Worm (Caenorhabditis elegans) whole organism, L4 larva: ENCODE results near the gene skr-14.

Experiments used
- D1046.2 ChIP-seq: fragments of 200-800 bp; sonication (Bioruptor generic); IDR thresholded peaks from 2 replicates; pipeline ENCODE4 v1.3.6; 2022; ENCODE audit warnings: missing genetic modification characterization, missing compliant biosample characterization
- F26F4.8 ChIP-seq: fragments of 200-800 bp; sonication (Bioruptor generic); conservative IDR thresholded peaks from 2 replicates; pipeline ENCODE4 v1.3.6; 2022; ENCODE audit warnings: missing genetic modification characterization, missing compliant biosample characterization
- ZK337.2 ChIP-seq: fragments of 200-800 bp; sonication (Bioruptor generic); IDR thresholded peaks from 2 replicates; pipeline ENCODE4 v1.3.6; 2022; ENCODE audit warnings: missing genetic modification reagents, missing genetic modification characterization, missing compliant biosample characterization
- aha-1 ChIP-seq: fragments of 150-350 bp; peaks from one replicate; lab custom pipeline; 2014; ENCODE audit warnings: missing biosample characterization, missing genetic modification characterization
- ama-1 ChIP-seq: fragments of 150-350 bp; optimal IDR thresholded peaks from 2 replicates; lab custom pipeline; 2014; ENCODE audit warnings: inconsistent platforms, mixed read lengths
- ceh-28 ChIP-seq: fragments of 150-350 bp; optimal IDR thresholded peaks from 2 replicates; lab custom pipeline; 2014; ENCODE audit warnings: missing biosample characterization, missing genetic modification reagents, missing genetic modification characterization
- ceh-62 ChIP-seq: sonication (generic microtip); optimal IDR thresholded peaks from 2 replicates; lab custom pipeline; 2017; ENCODE audit warnings: missing biosample characterization, missing genetic modification characterization
- ces-1 ChIP-seq: fragments of 150-350 bp; sonication (generic microtip); optimal IDR thresholded peaks from 4 replicates; lab custom pipeline; 2014; ENCODE audit warnings: missing biosample characterization, missing genetic modification reagents, missing genetic modification characterization
- dmd-6 ChIP-seq: fragments of 200-800 bp; sonication (Bioruptor generic); IDR thresholded peaks from 2 replicates; pipeline ENCODE4 v1.3.6; 2022; ENCODE audit warnings: missing genetic modification reagents, missing genetic modification characterization, missing compliant biosample characterization
- dmd-8 ChIP-seq: fragments of 200-800 bp; sonication (Bioruptor generic); IDR thresholded peaks from 2 replicates; pipeline ENCODE4 v1.3.6; 2022; ENCODE audit warnings: missing genetic modification characterization, missing compliant biosample characterization
- dve-1 ChIP-seq: sonication (generic microtip); optimal IDR thresholded peaks from 2 replicates; lab custom pipeline; 2017; ENCODE audit warnings: antibody characterized with exemption, mild to moderate bottlenecking, missing genetic modification characterization, missing compliant biosample characterization; ENCODE audit not compliant: insufficient read depth
- egl-27 ChIP-seq: sonication (generic microtip); optimal IDR thresholded peaks from 3 replicates; lab custom pipeline; 2017; ENCODE audit warnings: missing biosample characterization, missing genetic modification reagents, missing genetic modification characterization
- fkh-10 ChIP-seq: fragments of 150-350 bp; optimal IDR thresholded peaks from 2 replicates; lab custom pipeline; 2014; ENCODE audit warnings: missing biosample characterization, missing genetic modification reagents, missing genetic modification characterization
- fos-1 ChIP-seq: fragments of 150-350 bp; optimal IDR thresholded peaks from 2 replicates; lab custom pipeline; 2014; ENCODE audit warnings: missing biosample characterization, missing genetic modification characterization
- gei-8 ChIP-seq: fragments of 200-800 bp; sonication (Bioruptor generic); optimal IDR thresholded peaks from 2 replicates; lab custom pipeline; 2018; ENCODE audit warnings: mild to moderate bottlenecking, missing genetic modification characterization, missing compliant biosample characterization
- hmg-1.1 ChIP-seq: fragments of 200-800 bp; sonication (Bioruptor generic); IDR thresholded peaks from 2 replicates; pipeline ENCODE4 v1.3.6; 2022; ENCODE audit warnings: missing genetic modification reagents, missing genetic modification characterization, missing compliant biosample characterization
- jun-1 ChIP-seq: fragments of 150-350 bp; optimal IDR thresholded peaks from 2 replicates; lab custom pipeline; 2014; ENCODE audit warnings: missing biosample characterization, missing genetic modification reagents, missing genetic modification characterization
- lin-38 ChIP-seq: fragments of 200-800 bp; sonication (Bioruptor generic); IDR thresholded peaks from 2 replicates; pipeline ENCODE4 v1.3.6; 2022; ENCODE audit warnings: missing genetic modification reagents, missing genetic modification characterization, missing compliant biosample characterization
- mdl-1 ChIP-seq, 2 experiments: fragments of 150-350 bp in 1 of 2; sonication (generic microtip) in 1 of 2; optimal IDR thresholded peaks; 2 replicates each; lab custom pipeline; 2014 to 2017; ENCODE audit warnings: missing biosample characterization in 2 of 2, missing genetic modification characterization in 2 of 2
- mdt-29 ChIP-seq: fragments of 200-800 bp; sonication (Bioruptor generic); IDR thresholded peaks from 2 replicates; pipeline ENCODE4 v1.3.6; 2022; ENCODE audit warnings: missing genetic modification reagents, missing genetic modification characterization, missing compliant biosample characterization
- mes-2 ChIP-seq: sonication (generic microtip); optimal IDR thresholded peaks from 2 replicates; lab custom pipeline; 2016; ENCODE audit warnings: missing genotype, mild to moderate bottlenecking, missing genetic modification characterization, missing compliant biosample characterization; ENCODE audit not compliant: poor library complexity, severe bottlenecking
- nhr-111 ChIP-seq: fragments of 200-800 bp; sonication (Bioruptor generic); optimal IDR thresholded peaks from 2 replicates; lab custom pipeline; 2018; ENCODE audit warnings: mild to moderate bottlenecking, missing genetic modification characterization, missing compliant biosample characterization
- nhr-28 ChIP-seq: fragments of 150-350 bp; optimal IDR thresholded peaks from 2 replicates; lab custom pipeline; 2014; ENCODE audit warnings: missing biosample characterization, missing genetic modification characterization
- nhr-41 ChIP-seq: fragments of 200-800 bp; sonication (Bioruptor generic); IDR thresholded peaks from 2 replicates; pipeline ENCODE4 v1.3.6; 2022; ENCODE audit warnings: missing genetic modification reagents, missing genetic modification characterization, missing compliant biosample characterization
- nhr-42 ChIP-seq: fragments of 200-800 bp; sonication (Bioruptor generic); IDR thresholded peaks from 2 replicates; pipeline ENCODE4 v1.3.6; 2022; ENCODE audit warnings: missing genetic modification characterization, missing compliant biosample characterization
- nhr-48 ChIP-seq: sonication (generic microtip); optimal IDR thresholded peaks from 2 replicates; lab custom pipeline; 2016; ENCODE audit warnings: mild to moderate bottlenecking, missing genetic modification characterization, missing compliant biosample characterization
- pqm-1 ChIP-seq: sonication (generic microtip); optimal IDR thresholded peaks from 2 replicates; lab custom pipeline; 2017; ENCODE audit warnings: missing biosample characterization, missing genetic modification characterization
- sdz-12 ChIP-seq: fragments of 200-800 bp; sonication (Bioruptor generic); optimal IDR thresholded peaks from 2 replicates; lab custom pipeline; 2018; ENCODE audit warnings: mild to moderate bottlenecking, missing genetic modification characterization, missing compliant biosample characterization
- set-16 ChIP-seq: fragments of 200-800 bp; sonication (Bioruptor generic); IDR thresholded peaks from 2 replicates; pipeline ENCODE4 v1.3.6; 2022; ENCODE audit warnings: missing genetic modification reagents, missing genetic modification characterization, missing compliant biosample characterization
- snpc-4 ChIP-seq: fragments of 150-350 bp; optimal IDR thresholded peaks from 2 replicates; lab custom pipeline; 2014; ENCODE audit warnings: missing biosample characterization, missing genetic modification characterization
- spr-1 ChIP-seq: sonication (generic microtip); optimal IDR thresholded peaks from 2 replicates; lab custom pipeline; 2016; ENCODE audit warnings: mild to moderate bottlenecking, missing genetic modification characterization, missing compliant biosample characterization
- spr-3 ChIP-seq: fragments of 200-800 bp; sonication (Bioruptor generic); optimal IDR thresholded peaks from 2 replicates; lab custom pipeline; 2018; ENCODE audit warnings: mild to moderate bottlenecking, missing genetic modification characterization, missing compliant biosample characterization
- tag-97 ChIP-seq: fragments of 200-800 bp; sonication (Bioruptor generic); IDR thresholded peaks from 2 replicates; pipeline ENCODE4 v1.3.6; 2022; ENCODE audit warnings: missing genetic modification characterization, missing compliant biosample characterization
- tra-1 ChIP-seq: fragments of 200-800 bp; sonication (Bioruptor generic); IDR thresholded peaks from 2 replicates; pipeline ENCODE4 v1.3.6; 2022; ENCODE audit warnings: missing genetic modification reagents, missing genetic modification characterization, missing compliant biosample characterization
- unc-62 ChIP-seq, 3 experiments: fragments of 150-350 bp in 1 of 3; sonication (generic microtip); optimal IDR thresholded peaks in 2 of 3; peaks in 1 of 3; 1 replicate in 1 of 3; 2 replicates in 2 of 3; lab custom pipeline; 2014 to 2017; ENCODE audit warnings: missing biosample characterization in 3 of 3, missing genetic modification characterization in 3 of 3, missing genetic modification reagents in 3 of 3, missing genotype in 1 of 3
- vab-7 ChIP-seq: fragments of 200-800 bp; sonication (Bioruptor generic); IDR thresholded peaks from 2 replicates; pipeline ENCODE4 v1.3.6; 2022; ENCODE audit warnings: missing genetic modification reagents, missing genetic modification characterization, missing compliant biosample characterization
- zfp-2 ChIP-seq: sonication (generic microtip); optimal IDR thresholded peaks from 2 replicates; lab custom pipeline; 2016; ENCODE audit warnings: mild to moderate bottlenecking, missing genetic modification characterization, missing compliant biosample characterization

Gene skr-14

ce11 chrV:4442749-4443381 lies 21.5 kb upstream of the skr-14 start, which contains the start of gene rft-1 (continued):
- peak; percentile 20; the same call in 1 of the 2 replicates for TF ChIP-seq dmd-6
- no peak for TF ChIP-seq dve-1 (tag; lab: Kevin White, UChicago)
- no peak for TF ChIP-seq nhr-48 (tag; lab: Kevin White, UChicago)
- TF ChIP-seq ZK337.2 (GFP tag; lab: Robert Waterston, UW): no peak
- no peak for TF ChIP-seq spr-3 (GFP tag; lab: Kevin White, UChicago)
- no peak for TF ChIP-seq jun-1 (tag; lab: Kevin White, UChicago)
- no peak for TF ChIP-seq F26F4.8
- TF ChIP-seq egl-27: no peak

ce11 chrV:4437215-4437614 lies 15.8 kb upstream of the skr-14 start:
- TF ChIP-seq fos-1 (tag; lab: Kevin White, UChicago) (no peak), unc-62 (GFP tag; optimal IDR thresholded peaks at IDR 0.05 in 1 of 2; lab: Kevin White, UChicago) (peak in 1 of 2 experiments; percentile 84), unc-62 (tag; optimal IDR thresholded peaks at IDR 0.05; lab: Kevin White, UChicago) (no peak)

DNA sequence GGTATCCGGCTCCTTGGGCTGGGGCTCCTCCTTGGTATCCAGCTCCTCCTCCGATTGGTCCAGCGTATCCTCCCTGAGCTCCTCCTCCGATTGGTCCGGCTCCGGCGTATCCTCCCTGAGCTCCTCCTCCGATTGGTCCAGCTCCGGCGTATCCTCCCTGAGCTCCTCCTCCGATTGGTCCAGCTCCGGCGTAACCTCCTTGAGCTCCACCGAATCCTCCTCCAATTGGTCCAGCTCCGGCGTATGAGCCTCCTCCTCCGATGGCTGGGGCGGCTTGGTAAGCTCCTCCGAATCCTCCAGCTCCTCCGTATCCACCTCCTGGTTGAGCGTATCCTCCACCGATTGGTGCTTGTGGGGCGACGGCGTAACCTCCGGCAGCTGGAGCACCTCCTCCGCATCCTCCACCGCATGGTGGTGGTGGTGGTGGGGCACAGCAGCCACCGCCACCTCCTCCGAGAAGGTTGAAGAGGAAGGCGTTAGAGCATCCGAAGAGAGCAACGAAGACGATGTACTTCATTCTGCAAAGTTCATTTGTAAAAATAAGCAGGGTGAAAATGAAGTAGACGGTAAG lies 14.1 kb upstream of the skr-14 start, which contains the start of gene Y47D7A.13:
TSS of gene Y47D7A.13 (minus strand) at position 517 of the 571 bp plus-strand sequence.
- TF ChIP-seq zfp-2 (tag; lab: Kevin White, UChicago) (no peak), lin-38 (GFP tag; lab: Robert Waterston, UW) (0 out of 2 replicates have a peak, but pooled peaks have one; percentile 17), set-16 (GFP tag; lab: Robert Waterston, UW) (peak; percentile 96)

- TF ChIP-seq fkh-10 (GFP tag; lab: Kevin White, UChicago) (no peak), aha-1 (tag; lab: Kevin White, UChicago) (peak; percentile 82), ZK337.2 (GFP tag; lab: Robert Waterston, UW) (no peak), ceh-28 (tag; lab: Kevin White, UChicago) (no peak), ces-1 (GFP tag; lab: Kevin White, UChicago) (no peak), spr-1 (tag; lab: Kevin White, UChicago) (no peak), mdl-1 (tag; optimal IDR thresholded peaks at IDR 0.05; lab: Kevin White, UChicago) (no peak), mdt-29 (GFP tag; lab: Robert Waterston, UW) (no peak), tag-97 (GFP tag; lab: Robert Waterston, UW) (no peak), ceh-62 (tag; lab: Kevin White, UChicago) (no peak), sdz-12 (no peak), nhr-28 (tag; lab: Kevin White, UChicago) (no peak), tra-1 (no peak), dmd-8 (0 out of 2 replicates have a peak, but pooled peaks have one; percentile 45), nhr-111 (no peak), D1046.2 (GFP tag; lab: Robert Waterston, UW) (no peak), gei-8 (GFP tag; lab: Kevin White, UChicago) (no peak), snpc-4 (tag; lab: Kevin White, UChicago) (no peak), hmg-1.1 (GFP tag; lab: Robert Waterston, UW) (no peak), pqm-1 (tag; lab: Kevin White, UChicago) (no peak), mes-2 (tag; lab: Kevin White, UChicago) (no peak), vab-7 (GFP tag; lab: Robert Waterston, UW) (no peak), nhr-41 (GFP tag; lab: Robert Waterston, UW) (no peak), nhr-42 (GFP tag; lab: Robert Waterston, UW) (no peak), set-16 (GFP tag; lab: Robert Waterston, UW) (peak; percentile 96), ama-1 (lab: Kevin White, UChicago) (no peak)
These were observed 11.4 kb upstream of the skr-14 start, which contains the start of gene Y47D7A.15 for ce11 chrV:4432783-4433237. Y47D7A.15 (minus strand) TSS chrV:4433187.
